Worm (Caenorhabditis elegans) whole organism, L1 larva: ENCODE data around the gene fbxa-11.

Source experiments
- F16B12.6 ChIP-seq: fragments of 150-350 bp; optimal IDR thresholded peaks from 2 replicates; lab custom pipeline; 2014; ENCODE audit warnings: missing biosample characterization, missing genetic modification characterization
- aha-1 ChIP-seq: fragments of 150-350 bp; optimal IDR thresholded peaks from 2 replicates; lab custom pipeline; 2014; ENCODE audit warnings: missing biosample characterization, missing genetic modification characterization
- ama-1 ChIP-seq: fragments of 150-350 bp; optimal IDR thresholded peaks from 2 replicates; lab custom pipeline; 2014
- ceh-63 ChIP-seq: fragments of 200-800 bp; sonication (Bioruptor generic); optimal IDR thresholded peaks from 2 replicates; lab custom pipeline; 2018; ENCODE audit warnings: mild to moderate bottlenecking, missing genetic modification characterization, missing compliant biosample characterization
- ceh-8 ChIP-seq: fragments of 200-800 bp; sonication (Bioruptor generic); optimal IDR thresholded peaks from 2 replicates; lab custom pipeline; 2018; ENCODE audit warnings: mild to moderate bottlenecking, missing genetic modification characterization, moderate library complexity, missing compliant biosample characterization
- ceh-82 ChIP-seq, 3 experiments: fragments of 150-350 bp in 1 of 3; sonication (generic microtip) in 2 of 3; optimal IDR thresholded peaks; 2 replicates each; lab custom pipeline; 2014 to 2017; ENCODE audit warnings: missing biosample characterization in 3 of 3, missing genetic modification characterization in 3 of 3
- ces-1 ChIP-seq: fragments of 150-350 bp; optimal IDR thresholded peaks from 2 replicates; lab custom pipeline; 2014; ENCODE audit warnings: missing biosample characterization, missing genetic modification reagents, missing genetic modification characterization
- dpl-1 ChIP-seq, 3 experiments: fragments of 150-350 bp in 2 of 3; sonication (generic microtip) in 1 of 3; optimal IDR thresholded peaks; 2 replicates each; lab custom pipeline; 2014 to 2017; ENCODE audit warnings: missing biosample characterization in 3 of 3, missing genetic modification characterization in 3 of 3, missing genetic modification reagents in 3 of 3
- dsc-1 ChIP-seq: sonication (generic microtip); optimal IDR thresholded peaks from 2 replicates; lab custom pipeline; 2016; ENCODE audit warnings: mild to moderate bottlenecking, missing genetic modification characterization, missing compliant biosample characterization
- efl-1 ChIP-seq, 4 experiments: fragments of 150-350 bp; optimal IDR thresholded peaks in 3 of 4; peaks in 1 of 4; 1 replicate in 1 of 4; 2 replicates in 3 of 4; lab custom pipeline; 2014; ENCODE audit warnings: missing biosample characterization in 2 of 4, missing genetic modification characterization in 2 of 4, missing genetic modification reagents in 2 of 4
- efl-3 ChIP-seq: fragments of 200-800 bp; sonication (Bioruptor generic); optimal IDR thresholded peaks from 2 replicates; lab custom pipeline; 2018; ENCODE audit warnings: mild to moderate bottlenecking, missing genetic modification characterization, missing compliant biosample characterization
- elt-2 ChIP-seq: sonication (generic microtip); optimal IDR thresholded peaks from 2 replicates; lab custom pipeline; 2016; ENCODE audit warnings: missing genetic modification characterization, mild to moderate bottlenecking, inconsistent platforms, missing compliant biosample characterization, missing genetic modification reagents
- fkh-10 ChIP-seq: sonication (generic microtip); optimal IDR thresholded peaks from 2 replicates; lab custom pipeline; 2017; ENCODE audit warnings: missing biosample characterization, missing genetic modification reagents, missing genetic modification characterization
- fkh-4 ChIP-seq: sonication (generic microtip); optimal IDR thresholded peaks from 2 replicates; lab custom pipeline; 2016; ENCODE audit warnings: missing compliant biosample characterization, missing genetic modification characterization, borderline replicate concordance
- fos-1 ChIP-seq: fragments of 150-350 bp; optimal IDR thresholded peaks from 2 replicates; lab custom pipeline; 2014; ENCODE audit warnings: missing biosample characterization, missing genetic modification characterization
- grh-1 ChIP-seq: fragments of 200-800 bp; sonication (Bioruptor generic); IDR thresholded peaks from 2 replicates; pipeline ENCODE4 v1.3.6; 2022; ENCODE audit warnings: missing genetic modification reagents, missing genetic modification characterization, missing compliant biosample characterization
- lin-35 ChIP-seq, 2 experiments: fragments of 150-350 bp; optimal IDR thresholded peaks; 2 replicates each; lab custom pipeline; 2014; ENCODE audit warnings: missing biosample characterization in 2 of 2, missing genetic modification characterization in 2 of 2, missing genetic modification reagents in 2 of 2
- lsy-2 ChIP-seq, 2 experiments: fragments of 150-350 bp; optimal IDR thresholded peaks; 2 replicates each; lab custom pipeline; 2014; ENCODE audit warnings: missing biosample characterization in 2 of 2, missing genetic modification characterization in 2 of 2
- mab-9 ChIP-seq: fragments of 200-800 bp; sonication (Bioruptor generic); IDR thresholded peaks from 2 replicates; pipeline ENCODE4 v1.3.6; 2022; ENCODE audit warnings: missing genetic modification reagents, missing genetic modification characterization, missing compliant biosample characterization
- mdl-1 ChIP-seq, 2 experiments: fragments of 150-350 bp; optimal IDR thresholded peaks; 2 replicates each; lab custom pipeline; 2014 to 2017; ENCODE audit warnings: missing biosample characterization in 2 of 2, missing genetic modification characterization in 2 of 2, inconsistent platforms in 1 of 2
- mep-1 ChIP-seq: fragments of 150-350 bp; optimal IDR thresholded peaks from 2 replicates; lab custom pipeline; 2014; ENCODE audit warnings: missing biosample characterization, missing genetic modification characterization
- nhr-28 ChIP-seq: fragments of 150-350 bp; optimal IDR thresholded peaks from 2 replicates; lab custom pipeline; 2014; ENCODE audit warnings: missing biosample characterization, missing genetic modification characterization
- nhr-76 ChIP-seq: sonication (generic microtip); optimal IDR thresholded peaks from 2 replicates; lab custom pipeline; 2017; ENCODE audit warnings: missing biosample characterization, missing genetic modification characterization
- pag-3 ChIP-seq: sonication (generic microtip); optimal IDR thresholded peaks from 2 replicates; lab custom pipeline; 2017; ENCODE audit warnings: missing genetic modification characterization, mild to moderate bottlenecking, missing compliant biosample characterization, antibody characterized with exemption, borderline replicate concordance; ENCODE audit not compliant: insufficient read depth
- swsn-7 ChIP-seq: sonication (generic microtip); optimal IDR thresholded peaks from 2 replicates; lab custom pipeline; 2016; ENCODE audit warnings: missing genetic modification characterization, missing compliant biosample characterization
- tbx-2 ChIP-seq: sonication (generic microtip); optimal IDR thresholded peaks from 2 replicates; lab custom pipeline; 2016; ENCODE audit warnings: missing genetic modification characterization, missing compliant biosample characterization
- xbp-1 ChIP-seq: sonication (generic microtip); optimal IDR thresholded peaks from 2 replicates; lab custom pipeline; 2016; ENCODE audit warnings: missing genetic modification characterization, missing compliant biosample characterization
- zip-4 ChIP-seq: fragments of 200-800 bp; sonication (Bioruptor generic); optimal IDR thresholded peaks from 2 replicates; lab custom pipeline; 2018; ENCODE audit warnings: mild to moderate bottlenecking, missing genetic modification characterization, moderate library complexity, missing compliant biosample characterization

Gene fbxa-11

DNA sequence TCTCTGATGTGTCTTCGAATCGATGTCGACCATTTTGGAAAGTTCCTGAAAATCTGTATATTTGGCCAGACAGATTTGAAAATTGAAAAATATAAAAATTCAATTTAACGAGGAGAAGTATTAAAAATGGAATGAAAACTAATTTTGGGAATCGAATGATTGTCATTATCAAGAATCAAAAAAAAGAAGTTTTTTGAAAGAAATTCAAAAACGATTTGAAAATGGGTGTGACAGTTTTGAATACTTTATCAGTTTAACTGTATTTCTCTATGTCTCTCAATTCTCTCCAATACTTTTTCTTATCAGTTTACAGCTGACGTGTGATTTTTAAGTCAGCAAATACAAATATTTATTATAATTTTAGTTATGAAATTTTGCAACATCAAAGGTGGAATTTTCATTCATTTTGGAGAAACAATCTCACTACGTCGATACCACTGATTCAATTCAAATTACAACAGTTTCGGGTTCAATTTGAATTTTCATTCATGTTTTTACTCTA lies 7.2 kb upstream of the fbxa-11 start, which contains the start of gene fbxa-59:
TSS of gene fbxa-59 (minus strand) at position 51 of the 502 bp plus-strand sequence.
- TF ChIP-seq elt-2 (tag; lab: Kevin White, UChicago) = peak; percentile 61
- TF ChIP-seq efl-1 (optimal IDR thresholded peaks at IDR 0.05; lab: Kevin White, UChicago) = no peak
- TF ChIP-seq efl-1 (GFP tag; optimal IDR thresholded peaks at IDR 0.05 in 1 of 2; lab: Kevin White, UChicago) = peak in 1 of 2 experiments; percentile 39
- TF ChIP-seq fkh-4 (tag; lab: Kevin White, UChicago) = no peak

DNA sequence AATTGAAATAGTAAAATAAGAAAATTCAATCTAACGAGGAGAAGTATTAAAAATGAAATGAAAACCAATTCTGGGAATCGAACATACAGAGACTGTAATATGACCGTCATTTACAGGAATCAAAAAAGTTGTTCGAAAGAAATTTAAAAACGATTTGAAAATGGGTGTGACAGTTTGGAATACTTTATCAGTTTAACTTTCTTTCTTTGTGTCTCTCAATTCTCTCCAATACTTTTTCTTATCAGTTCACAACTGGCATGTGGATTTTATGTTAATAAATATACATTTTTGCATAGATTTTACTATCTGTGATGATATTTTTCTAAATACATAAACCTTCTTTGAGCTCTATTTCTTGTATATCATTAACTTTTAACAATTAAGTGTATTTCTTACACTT lies 6.3 kb upstream of the fbxa-11 start:
- TF ChIP-seq elt-2 (tag; lab: Kevin White, UChicago) = peak; percentile 39
- TF ChIP-seq, all 84 proteins: peak for 1; not testable (repeated sequence) for 83

DNA sequence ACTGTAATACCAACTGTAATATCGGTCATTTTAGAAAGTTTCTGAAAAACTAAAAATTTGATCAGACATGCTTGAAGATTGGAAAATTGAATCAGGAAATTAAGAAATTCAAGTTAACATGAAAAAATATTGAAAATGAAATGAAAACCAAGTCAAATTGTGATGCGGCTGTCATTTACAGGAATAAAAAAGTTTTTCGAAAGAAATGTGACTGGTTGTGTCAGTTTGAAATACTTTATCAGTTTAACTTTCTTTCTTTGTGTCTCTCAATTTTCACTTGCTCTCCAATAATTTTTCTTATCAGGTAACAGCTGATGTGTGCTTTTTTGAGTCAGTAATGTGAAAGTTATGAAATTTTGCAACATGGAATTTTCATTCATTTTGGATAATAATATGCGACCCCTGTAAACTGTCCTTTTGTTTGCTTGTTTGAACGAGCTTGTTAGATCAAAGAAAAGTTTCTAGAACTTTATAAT lies 4.4 kb upstream of the fbxa-11 start, which contains the start of gene fbxa-60:
TSS of gene fbxa-60 (minus strand) at position 51 of the 476 bp plus-strand sequence.
- no peak for TF ChIP-seq ama-1 (lab: Kevin White, UChicago)
- no peak for TF ChIP-seq mep-1
- peak; percentile 68 for TF ChIP-seq elt-2 (tag; lab: Kevin White, UChicago)

DNA sequence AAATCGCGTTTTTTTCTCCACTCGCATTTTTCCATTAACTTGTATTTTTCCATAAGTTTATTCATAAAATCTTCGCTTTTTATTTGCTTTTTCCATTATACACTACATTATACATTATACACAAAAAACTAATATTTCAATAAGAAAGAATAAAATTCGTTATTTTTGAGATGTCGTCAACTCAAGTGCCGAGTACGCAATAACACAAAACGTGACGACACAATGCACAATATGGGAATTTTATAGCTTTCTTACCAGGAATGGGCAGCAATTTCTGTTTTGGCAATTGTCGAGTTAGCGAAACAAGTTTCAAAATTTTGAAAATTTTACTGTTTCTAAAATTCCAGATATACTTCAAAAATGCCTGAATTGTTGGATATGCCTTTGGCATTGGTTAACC lies 1.5 kb downstream of the fbxa-11 start, which contains the start of gene fbxa-10:
TSS of gene fbxa-10 (plus strand) at position 207 of the 400 bp plus-strand sequence.
- TF ChIP-seq efl-1 (optimal IDR thresholded peaks at IDR 0.05; lab: Kevin White, UChicago) (peak; percentile 25 to 45), efl-1 (GFP tag; optimal IDR thresholded peaks at IDR 0.05 in 1 of 2; lab: Kevin White, UChicago) (peak; percentile 31 to 94), efl-3 (no peak), ceh-8 (GFP tag; lab: Kevin White, UChicago) (no peak), dsc-1 (tag; lab: Kevin White, UChicago) (peak; percentile 25), lin-35 (GFP tag; optimal IDR thresholded peaks at IDR 0.05; lab: Kevin White, UChicago) (peak; percentile 30 to 39), mep-1 (peak; percentile 51), swsn-7 (tag; lab: Kevin White, UChicago) (peak; percentile 30), dpl-1 (GFP tag; optimal IDR thresholded peaks at IDR 0.05; lab: Kevin White, UChicago) (peak in 2 of 3 experiments; percentile 37 to 54), pag-3 (tag; lab: Kevin White, UChicago) (no peak), F16B12.6 (tag; lab: Kevin White, UChicago) (peak; percentile 87), fos-1 (tag; lab: Kevin White, UChicago) (no peak), tbx-2 (tag; lab: Kevin White, UChicago) (peak; percentile 19), ceh-82 (tag; optimal IDR thresholded peaks at IDR 0.05; lab: Kevin White, UChicago) (peak in 1 of 3 experiments; percentile 5), lsy-2 (tag; optimal IDR thresholded peaks at IDR 0.05; lab: Kevin White, UChicago) (peak; percentile 54 to 68)

DNA sequence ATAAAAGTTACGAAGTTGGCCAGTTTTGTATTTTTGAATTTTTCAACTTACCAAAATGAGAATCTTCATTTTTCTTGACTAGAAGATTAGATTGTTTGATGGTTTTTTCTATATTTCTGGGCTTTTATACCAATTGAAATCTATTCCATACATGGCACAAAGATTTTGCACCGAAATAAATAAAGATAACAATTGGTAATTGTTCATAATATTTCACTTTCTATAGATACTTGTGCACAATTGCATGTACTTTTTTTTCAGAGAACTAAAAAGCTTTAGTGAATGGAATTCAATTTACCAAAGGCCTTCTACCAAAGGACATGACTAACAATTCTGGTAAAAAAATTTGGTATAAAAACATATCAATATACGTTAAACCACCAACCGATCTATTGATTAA lies 3.9 kb downstream of the fbxa-11 start, which contains the start of the genes T12B5.15 and T12B5.14:
TSS of gene T12B5.15 (minus strand) at position 101 of the 400 bp plus-strand sequence.
TSS of gene T12B5.14 (plus strand) at position 321 of the 400 bp plus-strand sequence.
- TF ChIP-seq F16B12.6 (tag; lab: Kevin White, UChicago) (no peak), fkh-10 (no peak), ceh-63 (GFP tag; lab: Kevin White, UChicago) (no peak), fkh-4 (tag; lab: Kevin White, UChicago) (no peak), grh-1 (no peak), fos-1 (tag; lab: Kevin White, UChicago) (no peak), aha-1 (tag; lab: Kevin White, UChicago) (no peak), dsc-1 (tag; lab: Kevin White, UChicago) (no peak), mep-1 (no peak), ces-1 (GFP tag; lab: Kevin White, UChicago) (no peak), zip-4 (GFP tag; lab: Kevin White, UChicago) (no peak), mdl-1 (tag; optimal IDR thresholded peaks at IDR 0.05; lab: Kevin White, UChicago) (no peak)

DNA sequence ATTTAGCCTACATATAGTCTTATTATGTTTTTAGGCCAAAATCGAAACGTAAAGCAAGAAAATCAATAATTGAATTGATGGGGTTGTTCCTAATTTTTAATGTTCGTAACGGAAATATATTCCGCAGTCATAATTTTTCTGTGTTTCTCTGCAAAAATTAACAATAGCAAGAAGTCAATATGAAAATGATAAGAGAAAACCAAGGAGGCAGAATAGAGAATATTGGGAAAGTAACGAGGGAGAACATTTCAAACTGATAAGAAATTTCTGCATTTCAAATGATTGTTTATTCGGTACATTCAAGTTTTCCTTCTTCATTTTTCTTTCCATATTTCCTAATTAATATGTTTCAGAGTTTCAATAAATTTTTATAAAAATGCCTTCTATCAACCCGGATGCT lies 5.3 kb downstream of the fbxa-11 start, which contains the start of gene fbxa-54:
TSS of gene fbxa-54 (plus strand) at position 354 of the 400 bp plus-strand sequence.
- TF ChIP-seq tbx-2 (tag; lab: Kevin White, UChicago) = no peak
- no peak for TF ChIP-seq xbp-1 (tag; lab: Kevin White, UChicago)
- no peak for TF ChIP-seq mab-9
- peak; percentile 36 for TF ChIP-seq elt-2 (tag; lab: Kevin White, UChicago)
- no peak for TF ChIP-seq nhr-28 (tag; lab: Kevin White, UChicago)
- TF ChIP-seq ama-1 (lab: Kevin White, UChicago) = no peak
- TF ChIP-seq nhr-76 (tag; lab: Kevin White, UChicago) = no peak
